Worm (Caenorhabditis elegans): Measurements from ENCODE around the gene C43H6.4.

C43H6.4 gene

DNA sequence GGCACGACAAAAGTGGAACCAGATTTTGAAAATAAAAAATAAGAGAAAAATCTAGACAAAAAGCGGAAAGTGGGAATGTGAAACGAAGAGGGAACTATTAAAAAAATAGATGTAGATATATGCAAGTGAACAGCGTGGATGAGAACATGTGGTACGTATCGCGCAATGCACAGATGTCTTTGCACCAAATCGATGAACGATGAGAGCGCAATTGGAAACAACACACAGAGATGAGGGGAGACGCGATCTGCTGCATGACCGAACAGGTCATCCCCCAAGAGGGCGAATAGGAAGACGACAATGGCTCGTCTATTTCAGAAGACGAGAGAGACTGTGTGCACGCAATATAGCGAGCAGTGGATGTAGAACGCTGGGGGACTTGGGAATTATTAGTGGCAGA, 48.9 kb downstream of the C43H6.4 start:
- TF ChIP-seq pqm-1 (tag; optimal IDR thresholded peaks at IDR 0.05) = no peak
- TF ChIP-seq elt-2 (tag; optimal IDR thresholded peaks at IDR 0.05) = no peak
- TF ChIP-seq egl-27 (tag; optimal IDR thresholded peaks at IDR 0.05) = no peak
- TF ChIP-seq nhr-67 (tag; optimal IDR thresholded peaks at IDR 0.05) = no peak
- TF ChIP-seq nhr-237 (tag; optimal IDR thresholded peaks at IDR 0.05) = no peak
- no peak for TF ChIP-seq zag-1 (tag; optimal IDR thresholded peaks at IDR 0.05)
- no peak for TF ChIP-seq pha-4 (tag; optimal IDR thresholded peaks at IDR 0.05)
- no peak for TF ChIP-seq mdl-1 (tag; optimal IDR thresholded peaks at IDR 0.05)
- no peak for TF ChIP-seq aly-2 (tag; optimal IDR thresholded peaks at IDR 0.05)
- TF ChIP-seq nfya-1 (tag; optimal IDR thresholded peaks at IDR 0.05; ENCODE audit: insufficient read depth) = no peak
- TF ChIP-seq hmg-11 (tag; optimal IDR thresholded peaks at IDR 0.05) = no peak
- TF ChIP-seq lsy-12 (tag; optimal IDR thresholded peaks at IDR 0.05) = no peak

DNA sequence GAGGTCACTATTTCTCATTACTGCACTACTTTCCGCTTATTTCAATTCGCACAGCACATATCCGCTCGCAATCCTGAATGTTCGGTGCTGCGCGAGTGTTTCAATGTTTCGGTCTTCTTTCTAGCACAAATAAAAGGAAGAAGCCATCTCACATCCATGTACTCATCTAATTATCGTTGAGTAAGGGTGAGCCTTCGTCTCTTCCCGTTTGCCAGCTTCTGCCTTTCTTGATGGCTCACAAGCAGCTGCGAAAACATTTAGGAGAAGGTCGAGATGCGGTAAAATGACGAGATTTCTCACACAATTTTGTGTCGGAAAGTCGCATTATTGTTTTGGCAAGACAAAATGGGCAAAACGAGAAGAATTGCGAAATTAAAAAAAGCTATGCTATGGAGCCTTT, 51.1 kb downstream of the C43H6.4 start:
- TF ChIP-seq unc-62 (GFP tag; optimal IDR thresholded peaks at IDR 0.05) (no peak), nhr-11 (tag; optimal IDR thresholded peaks at IDR 0.05) (no peak), snpc-4 (tag; optimal IDR thresholded peaks at IDR 0.05) (no peak), fos-1 (tag; optimal IDR thresholded peaks at IDR 0.05) (no peak), elt-3 (tag; optimal IDR thresholded peaks at IDR 0.05) (no peak), skn-1 (tag; optimal IDR thresholded peaks at IDR 0.05) (no peak)

ce11 chrX:2456141-2456540, 52.3 kb downstream of the C43H6.4 start:
- TF ChIP-seq fkh-10 (GFP tag; optimal IDR thresholded peaks at IDR 0.05) = peak; percentile 71
- no peak for TF ChIP-seq nhr-76 (tag; optimal IDR thresholded peaks at IDR 0.05)
- no peak for TF ChIP-seq eor-1 (tag; optimal IDR thresholded peaks at IDR 0.05)
- TF ChIP-seq nhr-23 (tag; optimal IDR thresholded peaks at IDR 0.05) = no peak

Measured in whole organism, L3 larva.